Worm (Caenorhabditis elegans) whole organism, young adult: ENCODE measurements around the gene dhs-28.

ENCODE experiments used
- Y53F4B.3 ChIP-seq: fragments of 200-800 bp; sonication (Bioruptor generic); IDR thresholded peaks from 2 replicates; pipeline ENCODE4 v1.3.6; 2022; ENCODE audit warnings: missing genetic modification reagents, missing genetic modification characterization, missing compliant biosample characterization
- ZK185.1 ChIP-seq: sonication (generic microtip); optimal IDR thresholded peaks from 2 replicates; lab custom pipeline; 2016; ENCODE audit warnings: mild to moderate bottlenecking, missing genetic modification characterization, missing compliant biosample characterization; ENCODE audit not compliant: poor library complexity, severe bottlenecking
- lin-54 ChIP-seq: fragments of 200-800 bp; sonication (Bioruptor generic); optimal IDR thresholded peaks from 2 replicates; lab custom pipeline; 2018; ENCODE audit warnings: mild to moderate bottlenecking, missing genetic modification characterization, missing compliant biosample characterization
- nfya-1 ChIP-seq: sonication (generic microtip); optimal IDR thresholded peaks from 2 replicates; lab custom pipeline; 2017; ENCODE audit warnings: antibody characterized with exemption, missing compliant biosample characterization, missing genetic modification characterization, borderline replicate concordance; ENCODE audit not compliant: insufficient read depth
- snpc-3.4 ChIP-seq: sonication (generic microtip); optimal IDR thresholded peaks from 2 replicates; lab custom pipeline; 2017; ENCODE audit warnings: missing genetic modification characterization, mild to moderate bottlenecking, missing compliant biosample characterization, antibody characterized with exemption, moderate library complexity, missing genotype, missing genetic modification reagents

DNA sequence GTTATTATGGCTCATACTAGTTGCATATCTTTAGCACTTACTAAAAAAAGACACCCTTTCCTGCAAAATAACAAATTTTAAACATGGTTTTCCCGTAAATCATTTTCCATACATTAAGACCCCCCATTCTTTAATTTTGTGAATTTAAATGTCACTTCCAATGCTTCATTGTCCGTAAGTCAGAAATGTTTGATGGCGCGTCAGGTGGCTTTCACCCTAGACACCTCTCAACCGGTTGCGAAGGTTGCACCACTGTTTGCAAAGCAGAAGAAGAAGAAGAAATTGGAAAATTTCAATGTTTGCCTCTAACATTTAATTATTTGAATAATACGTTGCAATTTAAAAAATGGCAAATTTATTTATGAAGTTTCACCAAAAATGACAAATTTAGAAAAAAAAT lies 16.7 kb upstream of the dhs-28 start:
- TF ChIP-seq snpc-3.4 (tag; lab: Kevin White, UChicago): no peak
- TF ChIP-seq Y53F4B.3 (GFP tag; lab: Robert Waterston, UW): no peak
- TF ChIP-seq lin-54 (GFP tag; lab: Kevin White, UChicago): no peak
- TF ChIP-seq nfya-1 (tag; lab: Kevin White, UChicago): no peak
- no peak for TF ChIP-seq ZK185.1 (tag; lab: Kevin White, UChicago)
